Fruit fly (Drosophila melanogaster): ENCODE measurements around the gene CG4678.

The CG4678 gene

dm6 chrX:16687400-16688105, 8.4 kb upstream of the CG4678 start (continued):
- TF ChIP-seq row (GFP tag; IDR thresholded peaks at IDR 0.05) (0 out of 3 replicates have a peak, but pooled peaks have one; percentile 24), CG14441 (GFP tag; IDR thresholded peaks at IDR 0.05) (no peak), CG5953 (GFP tag; IDR thresholded peaks at IDR 0.05) (no peak), CG9727 (GFP tag; optimal IDR thresholded peaks at IDR 0.05) (peak; percentile 15), gfzf (GFP tag; optimal IDR thresholded peaks at IDR 0.05) (peak; percentile 13), CG7839 (tag; optimal IDR thresholded peaks at IDR 0.05) (peak; percentile 5), inv (GFP tag; IDR thresholded peaks at IDR 0.05; ENCODE audit: partially characterized antibody) (no peak), gem (tag; optimal IDR thresholded peaks at IDR 0.05) (peak; percentile 7), D19B (GFP tag; optimal IDR thresholded peaks at IDR 0.05) (no peak), CG11504 (tag; optimal IDR thresholded peaks at IDR 0.05) (peak; percentile 38), CG15514 (GFP tag; optimal IDR thresholded peaks at IDR 0.05) (peak; percentile 24), Stat92E (GFP tag; optimal IDR thresholded peaks at IDR 0.05) (no peak), Trl (optimal IDR thresholded peaks at IDR 0.05) (peak; percentile 56 to 79), Trl (GFP tag; optimal IDR thresholded peaks at IDR 0.05) (no peak), CG2120 (GFP tag; optimal IDR thresholded peaks at IDR 0.05) (peak; percentile 17), Fer1 (GFP tag; optimal IDR thresholded peaks at IDR 0.05) (peak; percentile 33), Hmx (GFP tag; optimal IDR thresholded peaks at IDR 0.05) (no peak), unc-4 (GFP tag; IDR thresholded peaks at IDR 0.05; ENCODE audit: partially characterized antibody) (no peak), Meics (GFP tag; optimal IDR thresholded peaks at IDR 0.05) (peak; percentile 1), Mad (GFP tag; optimal IDR thresholded peaks at IDR 0.05) (no peak), onecut (GFP tag; IDR thresholded peaks at IDR 0.05) (no peak), CG18599 (GFP tag; optimal IDR thresholded peaks at IDR 0.05) (peak; percentile 38), CG9437 (GFP tag; optimal IDR thresholded peaks at IDR 0.05) (peak; percentile 15), dmrt99B (tag; optimal IDR thresholded peaks at IDR 0.05) (no peak), tio (GFP tag; optimal IDR thresholded peaks at IDR 0.05) (no peak), ewg (GFP tag; optimal IDR thresholded peaks at IDR 0.05) (peak; percentile 80), Sry-δ (GFP tag; optimal IDR thresholded peaks at IDR 0.05) (peak; percentile 15), CG2875 (GFP tag; optimal IDR thresholded peaks at IDR 0.05) (no peak), Ets65A (GFP tag) (peak; percentile 76), CG13424 (tag; optimal IDR thresholded peaks at IDR 0.05) (peak; percentile 0), CG10366 (GFP tag; IDR thresholded peaks at IDR 0.05) (no peak), Med (GFP tag) (peak; percentile 36), phol (tag; optimal IDR thresholded peaks at IDR 0.05) (peak; percentile 20), CG33557 (GFP tag; optimal IDR thresholded peaks at IDR 0.05) (no peak), pum (GFP tag; optimal IDR thresholded peaks at IDR 0.05) (no peak), ara (GFP tag; IDR thresholded peaks at IDR 0.05) (no peak), CG6689 (GFP tag; IDR thresholded peaks at IDR 0.05) (0 out of 2 replicates have a peak, but pooled peaks have one; percentile 8), crol (GFP tag; IDR thresholded peaks at IDR 0.05) (no peak; the same call in 1 of the 2 replicates), D19A (tag; optimal IDR thresholded peaks at IDR 0.05) (peak; percentile 9), zfh2 (GFP tag; optimal IDR thresholded peaks at IDR 0.05) (no peak), CTCF (GFP tag; optimal IDR thresholded peaks at IDR 0.05) (no peak), nmo (GFP tag; optimal IDR thresholded peaks at IDR 0.05) (peak; percentile 24), ems (GFP tag; optimal IDR thresholded peaks at IDR 0.05) (no peak)
